Worm (Caenorhabditis elegans) whole organism, L1 larva: ENCODE results near the gene abcx-1.

Experiments
- C16A3.4 ChIP-seq: fragments of 150-350 bp; optimal IDR thresholded peaks from 2 replicates; lab custom pipeline; 2014; ENCODE audit warnings: missing biosample characterization, missing genetic modification characterization
- C34B4.2 ChIP-seq: sonication (generic microtip); optimal IDR thresholded peaks from 2 replicates; lab custom pipeline; 2017; ENCODE audit warnings: mild to moderate bottlenecking, missing genetic modification characterization, missing compliant biosample characterization
- F16B12.6 ChIP-seq: fragments of 150-350 bp; optimal IDR thresholded peaks from 2 replicates; lab custom pipeline; 2014; ENCODE audit warnings: missing biosample characterization, missing genetic modification characterization
- aha-1 ChIP-seq: fragments of 150-350 bp; optimal IDR thresholded peaks from 2 replicates; lab custom pipeline; 2014; ENCODE audit warnings: missing biosample characterization, missing genetic modification characterization
- aly-2 ChIP-seq: fragments of 150-350 bp; optimal IDR thresholded peaks from 2 replicates; lab custom pipeline; 2014; ENCODE audit warnings: missing biosample characterization, missing genetic modification characterization
- ama-1 ChIP-seq: fragments of 150-350 bp; optimal IDR thresholded peaks from 2 replicates; lab custom pipeline; 2014
- blmp-1 ChIP-seq: fragments of 150-350 bp; optimal IDR thresholded peaks from 2 replicates; lab custom pipeline; 2014; ENCODE audit warnings: missing biosample characterization, missing genetic modification characterization
- ceh-82 ChIP-seq, 3 experiments: fragments of 150-350 bp in 1 of 3; sonication (generic microtip) in 2 of 3; optimal IDR thresholded peaks; 2 replicates each; lab custom pipeline; 2014 to 2017; ENCODE audit warnings: missing biosample characterization in 3 of 3, missing genetic modification characterization in 3 of 3
- ceh-88 ChIP-seq: fragments of 200-800 bp; sonication (Bioruptor generic); IDR thresholded peaks from 2 replicates; pipeline ENCODE4 v1.3.6; 2022; ENCODE audit warnings: missing genetic modification characterization, missing compliant biosample characterization
- ceh-90 ChIP-seq: sonication (generic microtip); optimal IDR thresholded peaks from 2 replicates; lab custom pipeline; 2016; ENCODE audit warnings: missing genetic modification characterization, missing compliant biosample characterization
- dsc-1 ChIP-seq: sonication (generic microtip); optimal IDR thresholded peaks from 2 replicates; lab custom pipeline; 2016; ENCODE audit warnings: mild to moderate bottlenecking, missing genetic modification characterization, missing compliant biosample characterization
- efl-1 ChIP-seq, 4 experiments: fragments of 150-350 bp; optimal IDR thresholded peaks in 3 of 4; peaks in 1 of 4; 1 replicate in 1 of 4; 2 replicates in 3 of 4; lab custom pipeline; 2014; ENCODE audit warnings: missing biosample characterization in 2 of 4, missing genetic modification characterization in 2 of 4, missing genetic modification reagents in 2 of 4
- egl-13 ChIP-seq: sonication (generic microtip); optimal IDR thresholded peaks from 2 replicates; lab custom pipeline; 2016; ENCODE audit warnings: missing genotype, missing genetic modification reagents, missing genetic modification characterization, missing compliant biosample characterization
- elt-3 ChIP-seq, 6 experiments: fragments of 150-350 bp in 1 of 6; sonication (generic microtip); optimal IDR thresholded peaks; 2 replicates each; lab custom pipeline; 2017 to 2018; ENCODE audit warnings: missing biosample characterization in 6 of 6, missing genetic modification characterization in 6 of 6, inconsistent platforms in 1 of 6
- ets-5 ChIP-seq: fragments of 200-800 bp; sonication (Bioruptor generic); IDR thresholded peaks from 2 replicates; pipeline ENCODE4 v1.3.6; 2022; ENCODE audit warnings: missing genetic modification characterization, missing compliant biosample characterization
- fkh-10 ChIP-seq: sonication (generic microtip); optimal IDR thresholded peaks from 2 replicates; lab custom pipeline; 2017; ENCODE audit warnings: missing biosample characterization, missing genetic modification reagents, missing genetic modification characterization
- fkh-8 ChIP-seq: sonication (generic microtip); optimal IDR thresholded peaks from 2 replicates; lab custom pipeline; 2016; ENCODE audit warnings: mild to moderate bottlenecking, missing genetic modification characterization, missing compliant biosample characterization
- fos-1 ChIP-seq: fragments of 150-350 bp; optimal IDR thresholded peaks from 2 replicates; lab custom pipeline; 2014; ENCODE audit warnings: missing biosample characterization, missing genetic modification characterization
- hlh-17 ChIP-seq: fragments of 200-800 bp; sonication (Bioruptor generic); optimal IDR thresholded peaks from 2 replicates; lab custom pipeline; 2018; ENCODE audit warnings: missing genetic modification characterization, mild to moderate bottlenecking, missing compliant biosample characterization, moderate library complexity, borderline replicate concordance
- hlh-4 ChIP-seq: sonication (generic microtip); optimal IDR thresholded peaks from 2 replicates; lab custom pipeline; 2016; ENCODE audit warnings: mild to moderate bottlenecking, missing genetic modification characterization, missing compliant biosample characterization
- hpl-2 ChIP-seq: fragments of 150-350 bp; optimal IDR thresholded peaks from 2 replicates; lab custom pipeline; 2014; ENCODE audit warnings: missing biosample characterization, missing genetic modification reagents, missing genetic modification characterization
- jun-1 ChIP-seq: fragments of 150-350 bp; optimal IDR thresholded peaks from 2 replicates; lab custom pipeline; 2014; ENCODE audit warnings: missing biosample characterization, missing genetic modification reagents, missing genetic modification characterization
- lin-13 ChIP-seq: fragments of 150-350 bp; optimal IDR thresholded peaks from 2 replicates; lab custom pipeline; 2014; ENCODE audit warnings: missing biosample characterization, missing genetic modification reagents, missing genetic modification characterization
- lin-14 ChIP-seq: fragments of 200-800 bp; sonication (Bioruptor generic); optimal IDR thresholded peaks from 2 replicates; lab custom pipeline; 2018; ENCODE audit warnings: mild to moderate bottlenecking, missing genetic modification characterization, moderate library complexity, missing compliant biosample characterization
- lin-35 ChIP-seq, 2 experiments: fragments of 150-350 bp; optimal IDR thresholded peaks; 2 replicates each; lab custom pipeline; 2014; ENCODE audit warnings: missing biosample characterization in 2 of 2, missing genetic modification characterization in 2 of 2, missing genetic modification reagents in 2 of 2
- lin-39 ChIP-seq: fragments of 150-350 bp; optimal IDR thresholded peaks from 2 replicates; lab custom pipeline; 2014; ENCODE audit warnings: missing biosample characterization, missing genetic modification reagents, missing genetic modification characterization
- lir-3 ChIP-seq: sonication (generic microtip); optimal IDR thresholded peaks from 2 replicates; lab custom pipeline; 2016; ENCODE audit warnings: mild to moderate bottlenecking, missing genetic modification characterization, moderate library complexity, missing compliant biosample characterization; ENCODE audit not compliant: poor library complexity
- lsy-2 ChIP-seq, 2 experiments: fragments of 150-350 bp; optimal IDR thresholded peaks; 2 replicates each; lab custom pipeline; 2014; ENCODE audit warnings: missing biosample characterization in 2 of 2, missing genetic modification characterization in 2 of 2
- mab-9 ChIP-seq: fragments of 200-800 bp; sonication (Bioruptor generic); IDR thresholded peaks from 2 replicates; pipeline ENCODE4 v1.3.6; 2022; ENCODE audit warnings: missing genetic modification reagents, missing genetic modification characterization, missing compliant biosample characterization
- nhr-11 ChIP-seq: fragments of 150-350 bp; optimal IDR thresholded peaks from 2 replicates; lab custom pipeline; 2014; ENCODE audit warnings: missing biosample characterization, missing genetic modification characterization
- nhr-20 ChIP-seq: sonication (generic microtip); optimal IDR thresholded peaks from 2 replicates; lab custom pipeline; 2016; ENCODE audit warnings: mild to moderate bottlenecking, missing genetic modification characterization, missing compliant biosample characterization
- nhr-237 ChIP-seq: fragments of 150-350 bp; optimal IDR thresholded peaks from 2 replicates; lab custom pipeline; 2014; ENCODE audit warnings: missing biosample characterization, missing genetic modification characterization
- nhr-76 ChIP-seq: sonication (generic microtip); optimal IDR thresholded peaks from 2 replicates; lab custom pipeline; 2017; ENCODE audit warnings: missing biosample characterization, missing genetic modification characterization
- nhr-77 ChIP-seq: fragments of 150-350 bp; optimal IDR thresholded peaks from 2 replicates; lab custom pipeline; 2014; ENCODE audit warnings: missing biosample characterization, missing genetic modification characterization
- nhr-84 ChIP-seq: sonication (generic microtip); optimal IDR thresholded peaks from 2 replicates; lab custom pipeline; 2017; ENCODE audit warnings: missing biosample characterization, missing genetic modification characterization
- nhr-85 ChIP-seq: sonication (generic microtip); peaks from one replicate; lab custom pipeline; 2016; ENCODE audit warnings: missing genetic modification characterization, inconsistent platforms, missing compliant biosample characterization
- pax-3 ChIP-seq: fragments of 200-800 bp; sonication (Bioruptor generic); optimal IDR thresholded peaks from 2 replicates; lab custom pipeline; 2018; ENCODE audit warnings: mild to moderate bottlenecking, missing genetic modification characterization, moderate library complexity, missing compliant biosample characterization
- rnt-1 ChIP-seq: sonication (generic microtip); optimal IDR thresholded peaks from 2 replicates; lab custom pipeline; 2016; ENCODE audit warnings: mild to moderate bottlenecking, missing genetic modification characterization, moderate library complexity, missing compliant biosample characterization
- skn-1 ChIP-seq: fragments of 150-350 bp; optimal IDR thresholded peaks from 2 replicates; lab custom pipeline; 2014; ENCODE audit warnings: missing biosample characterization, missing genetic modification characterization
- snu-23 ChIP-seq: sonication (generic microtip); optimal IDR thresholded peaks from 2 replicates; lab custom pipeline; 2016; ENCODE audit warnings: missing genetic modification characterization, missing compliant biosample characterization
- swsn-7 ChIP-seq: sonication (generic microtip); optimal IDR thresholded peaks from 2 replicates; lab custom pipeline; 2016; ENCODE audit warnings: missing genetic modification characterization, missing compliant biosample characterization
- tbx-2 ChIP-seq: sonication (generic microtip); optimal IDR thresholded peaks from 2 replicates; lab custom pipeline; 2016; ENCODE audit warnings: missing genetic modification characterization, missing compliant biosample characterization
- tlp-1 ChIP-seq: fragments of 150-350 bp; optimal IDR thresholded peaks from 2 replicates; lab custom pipeline; 2014; ENCODE audit warnings: missing biosample characterization, missing genetic modification characterization
- unc-30 ChIP-seq: sonication (generic microtip); optimal IDR thresholded peaks from 2 replicates; lab custom pipeline; 2017; ENCODE audit warnings: missing biosample characterization, missing genetic modification characterization
- zag-1 ChIP-seq: fragments of 150-350 bp; optimal IDR thresholded peaks from 2 replicates; lab custom pipeline; 2014; ENCODE audit warnings: missing biosample characterization, missing genetic modification characterization

abcx-1 gene

ce11 chrII:6561300-6561699, 29.3 kb downstream of the abcx-1 start, which contains the start of gene F18C5.10 (continued):
- TF ChIP-seq lin-13 (GFP tag; lab: Kevin White, UChicago) (no peak), hpl-2 (GFP tag; lab: Kevin White, UChicago) (no peak), tbx-2 (tag; lab: Kevin White, UChicago) (no peak)

ce11 chrII:6562203-6562867, 30.4 kb downstream of the abcx-1 start:
- peak; percentile 65 for TF ChIP-seq lin-14
- TF ChIP-seq blmp-1 (tag; lab: Kevin White, UChicago) = peak; percentile 65
- TF ChIP-seq dsc-1 (tag; lab: Kevin White, UChicago) = no peak
- peak; percentile 57 for TF ChIP-seq nhr-85 (tag; lab: Kevin White, UChicago)
- peak in 1 of 6 experiments; percentile 6 for TF ChIP-seq elt-3 (tag; optimal IDR thresholded peaks at IDR 0.05; lab: Kevin White, UChicago)
- no peak for TF ChIP-seq fkh-8 (tag; lab: Kevin White, UChicago)
- no peak for TF ChIP-seq swsn-7
- TF ChIP-seq ceh-90 = no peak
- TF ChIP-seq skn-1 (tag; lab: Kevin White, UChicago) = peak; percentile 0
- TF ChIP-seq ama-1 (lab: Kevin White, UChicago) = peak; percentile 51

ce11 chrII:6563238-6563637, 31.3 kb downstream of the abcx-1 start:
- TF ChIP-seq rnt-1 (tag; lab: Kevin White, UChicago) (peak; percentile 11), nhr-11 (tag; lab: Kevin White, UChicago) (no peak), lsy-2 (tag; optimal IDR thresholded peaks at IDR 0.05; lab: Kevin White, UChicago) (peak in 1 of 2 experiments; percentile 14), efl-1 (optimal IDR thresholded peaks at IDR 0.05; lab: Kevin White, UChicago) (peak; percentile 24 to 40), efl-1 (GFP tag; optimal IDR thresholded peaks at IDR 0.05 in 1 of 2; lab: Kevin White, UChicago) (peak; percentile 16 to 89), tlp-1 (tag; lab: Kevin White, UChicago) (no peak), lin-14 (peak; percentile 78), mab-9 (GFP tag; lab: Robert Waterston, UW) (no peak), aly-2 (tag; lab: Kevin White, UChicago) (no peak), dsc-1 (tag; lab: Kevin White, UChicago) (peak; percentile 14), fkh-10 (GFP tag; lab: Kevin White, UChicago) (peak; percentile 44), C34B4.2 (tag; lab: Kevin White, UChicago) (no peak), blmp-1 (tag; lab: Kevin White, UChicago) (peak; percentile 50), fkh-8 (tag; lab: Kevin White, UChicago) (peak; percentile 35), ceh-82 (tag; optimal IDR thresholded peaks at IDR 0.05; lab: Kevin White, UChicago) (peak in 1 of 3 experiments; percentile 14), jun-1 (tag; lab: Kevin White, UChicago) (peak; percentile 26), snu-23 (GFP tag; lab: Kevin White, UChicago) (peak; percentile 12)

ce11 chrII:6565077-6565476, 33.1 kb downstream of the abcx-1 start, which contains the start of gene mpz-3:
mpz-3 (minus strand) TSS chrII:6565396.
- peak; percentile 9 for TF ChIP-seq lir-3 (tag; lab: Kevin White, UChicago)
- peak; percentile 51 for TF ChIP-seq nhr-20
- TF ChIP-seq efl-1 (optimal IDR thresholded peaks at IDR 0.05; lab: Kevin White, UChicago) = peak; percentile 20 to 38
- peak in 1 of 2 experiments; percentile 94 for TF ChIP-seq efl-1 (GFP tag; optimal IDR thresholded peaks at IDR 0.05 in 1 of 2; lab: Kevin White, UChicago)
- no peak for TF ChIP-seq ets-5 (GFP tag; lab: Robert Waterston, UW)
- TF ChIP-seq lin-39 = no peak
- peak; percentile 24 for TF ChIP-seq fkh-10 (GFP tag; lab: Kevin White, UChicago)
- no peak for TF ChIP-seq nhr-76 (tag; lab: Kevin White, UChicago)
- TF ChIP-seq pax-3 (tag; lab: Kevin White, UChicago) = no peak
- peak; percentile 22 to 59 for TF ChIP-seq lin-35 (GFP tag; optimal IDR thresholded peaks at IDR 0.05; lab: Kevin White, UChicago)
- peak; percentile 45 for TF ChIP-seq swsn-7
- TF ChIP-seq egl-13 = no peak
- no peak for TF ChIP-seq nhr-84 (tag; lab: Kevin White, UChicago)
- TF ChIP-seq lin-13 (GFP tag; lab: Kevin White, UChicago) = no peak
- no peak for TF ChIP-seq hlh-17 (GFP tag; lab: Kevin White, UChicago)
- peak; percentile 31 for TF ChIP-seq nhr-77 (tag; lab: Kevin White, UChicago)
- TF ChIP-seq ceh-88 (GFP tag; lab: Robert Waterston, UW) = no peak
- TF ChIP-seq nhr-237 (tag; lab: Kevin White, UChicago) = no peak
- no peak for TF ChIP-seq fos-1 (tag; lab: Kevin White, UChicago)
- no peak for TF ChIP-seq hlh-4
- no peak for TF ChIP-seq nhr-11 (tag; lab: Kevin White, UChicago)
- no peak for TF ChIP-seq unc-30 (tag; lab: Kevin White, UChicago)
- TF ChIP-seq aly-2 (tag; lab: Kevin White, UChicago) = no peak
- no peak for TF ChIP-seq F16B12.6 (tag; lab: Kevin White, UChicago)
- TF ChIP-seq fkh-8 (tag; lab: Kevin White, UChicago) = no peak
- peak; percentile 13 for TF ChIP-seq C16A3.4 (tag; lab: Kevin White, UChicago)
- TF ChIP-seq zag-1 = no peak
- no peak for TF ChIP-seq aha-1 (tag; lab: Kevin White, UChicago)
- TF ChIP-seq dsc-1 (tag; lab: Kevin White, UChicago) = peak; percentile 34
